Worm (Caenorhabditis elegans): ENCODE data around the gene H12C20.7.

H12C20.7 gene

DNA sequence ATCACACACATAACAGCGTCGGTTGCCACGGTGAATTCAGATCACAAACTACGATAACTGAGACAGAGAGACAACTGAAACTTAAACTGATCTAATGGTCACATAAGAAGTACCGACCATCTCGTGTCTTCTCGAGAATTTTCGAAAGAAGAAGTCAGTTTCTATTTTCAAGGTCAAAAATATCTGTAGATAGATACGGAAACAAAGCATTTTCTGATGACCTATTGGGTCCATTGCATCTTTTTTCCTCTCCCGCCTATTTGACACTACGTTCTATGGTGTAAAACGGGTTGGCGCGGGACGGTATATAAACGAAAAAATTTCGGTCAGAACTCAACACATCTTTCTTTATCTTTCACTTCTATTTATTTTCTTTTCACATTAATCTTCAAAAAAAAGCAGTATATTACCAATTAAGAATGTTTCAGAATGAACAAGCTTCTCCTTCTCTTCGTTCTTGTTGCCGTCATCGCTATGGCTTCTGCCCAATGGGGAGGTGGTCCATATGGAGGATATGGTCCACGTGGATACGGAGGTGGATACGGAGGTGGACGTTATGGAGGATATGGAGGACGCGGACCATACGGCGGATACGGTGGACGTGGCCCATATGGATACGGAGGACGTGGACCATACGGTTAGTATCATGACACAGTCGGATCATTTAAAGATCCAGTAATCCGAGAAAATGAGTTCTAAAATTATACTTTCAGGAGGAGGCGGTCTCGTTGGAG lies 43.3 kb upstream of the H12C20.7 start, which contains the start of gene nlp-24 (continued):
- TF ChIP-seq lir-3 (tag; optimal IDR thresholded peaks at IDR 0.05; ENCODE audit: poor library complexity), result no peak

- TF ChIP-seq efl-1 (optimal IDR thresholded peaks at IDR 0.05), result no peak
- peak in 1 of 2 experiments; percentile 20 for TF ChIP-seq efl-1 (GFP tag; optimal IDR thresholded peaks at IDR 0.05 in 1 of 2)
- peak; percentile 64 for TF ChIP-seq nhr-71 (tag; optimal IDR thresholded peaks at IDR 0.05)
- TF ChIP-seq lin-35 (GFP tag; optimal IDR thresholded peaks at IDR 0.05), result peak in 1 of 2 experiments; percentile 0
- TF ChIP-seq nhr-90 (tag; optimal IDR thresholded peaks at IDR 0.05; ENCODE audit: poor library complexity), result peak; percentile 49
- TF ChIP-seq C04F5.9 (tag; optimal IDR thresholded peaks at IDR 0.05), result no peak
- peak; percentile 46 for TF ChIP-seq tbx-2 (tag; optimal IDR thresholded peaks at IDR 0.05)
- TF ChIP-seq C34B4.2 (tag; optimal IDR thresholded peaks at IDR 0.05), result no peak
- peak in 3 of 6 experiments; percentile 69 to 96 (median 94) for TF ChIP-seq elt-3 (tag; optimal IDR thresholded peaks at IDR 0.05)
- TF ChIP-seq nhr-19 (GFP tag; conservative IDR thresholded peaks at IDR 0.05), result 0 out of 2 replicates have a peak, but pooled peaks have one; percentile 15
- peak; percentile 5 for TF ChIP-seq blmp-1 (tag; optimal IDR thresholded peaks at IDR 0.05)
- peak; percentile 49 for TF ChIP-seq snu-23 (GFP tag; optimal IDR thresholded peaks at IDR 0.05)
- peak; percentile 40 for TF ChIP-seq mep-1 (tag; optimal IDR thresholded peaks at IDR 0.05)
- TF ChIP-seq ceh-88 (GFP tag; IDR thresholded peaks at IDR 0.05), result no peak
- TF ChIP-seq lin-14 (GFP tag; optimal IDR thresholded peaks at IDR 0.05), result peak; percentile 69
- no peak for TF ChIP-seq nhr-11 (tag; optimal IDR thresholded peaks at IDR 0.05)
- peak; percentile 93 for TF ChIP-seq nhr-85 (tag)
- TF ChIP-seq nhr-20 (tag; optimal IDR thresholded peaks at IDR 0.05), result peak; percentile 77
- peak; percentile 89 for TF ChIP-seq elt-2 (tag; optimal IDR thresholded peaks at IDR 0.05)
Observed at ce11 chrV:11614805-11615497, 42.2 kb upstream of the H12C20.7 start.

DNA sequence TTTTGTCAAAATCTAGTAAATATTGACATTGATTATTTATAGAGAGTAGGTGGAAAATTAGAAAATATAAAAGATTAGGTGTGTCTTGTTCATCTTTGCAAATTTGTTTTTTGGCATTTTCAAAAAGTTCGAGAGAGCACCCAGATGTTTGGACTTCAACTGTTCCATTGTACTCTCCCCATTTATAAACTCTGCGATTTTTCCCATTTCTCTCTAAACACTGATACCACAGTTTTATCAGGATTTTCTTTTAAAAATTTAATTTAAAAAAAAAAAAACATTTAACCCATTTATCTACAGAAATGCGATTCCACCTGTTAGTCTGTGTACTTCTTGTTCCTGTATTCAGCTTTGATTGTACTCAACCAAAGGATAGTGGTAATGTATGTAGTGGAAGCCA lies 40.2 kb upstream of the H12C20.7 start, which contains the start of gene tag-290:
Gene tag-290 (plus strand): TSS at position 301 of the 400 bp plus-strand sequence.
- TF ChIP-seq ceh-90 (tag; optimal IDR thresholded peaks at IDR 0.05) (no peak), nhr-47 (tag; optimal IDR thresholded peaks at IDR 0.05) (no peak), sptf-1 (tag; optimal IDR thresholded peaks at IDR 0.05) (no peak)

DNA sequence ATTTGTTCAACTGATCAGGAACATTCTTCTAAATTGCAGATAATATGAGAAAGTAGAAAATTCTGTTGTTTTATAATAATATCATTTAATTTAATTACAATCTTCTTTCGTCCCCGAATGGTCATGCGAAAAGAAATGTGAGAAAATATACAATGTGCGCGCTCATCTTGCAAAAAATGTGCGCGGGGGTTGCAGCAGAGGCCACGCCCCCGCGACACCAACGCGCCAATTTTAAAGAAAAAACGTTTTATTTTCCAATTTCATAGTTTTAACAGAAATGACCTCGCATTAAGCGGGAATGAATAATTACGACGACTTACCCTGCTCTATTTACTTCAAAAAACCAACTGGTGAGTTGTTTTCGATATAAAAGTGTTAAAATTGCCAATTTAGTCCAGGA lies 37.7 kb upstream of the H12C20.7 start, which contains the start of gene sas-5:
Gene sas-5 (plus strand): TSS at position 257 of the 400 bp plus-strand sequence.
- peak; percentile 78 for TF ChIP-seq tbx-2 (tag; optimal IDR thresholded peaks at IDR 0.05)
- TF ChIP-seq unc-62 (GFP tag; optimal IDR thresholded peaks at IDR 0.05), result no peak
- TF ChIP-seq skn-1 (tag; optimal IDR thresholded peaks at IDR 0.05), result peak; percentile 74
- TF ChIP-seq lin-13 (GFP tag; optimal IDR thresholded peaks at IDR 0.05), result peak; percentile 57
- TF ChIP-seq mep-1 (tag; optimal IDR thresholded peaks at IDR 0.05), result peak; percentile 72
- no peak for TF ChIP-seq ces-1 (GFP tag; optimal IDR thresholded peaks at IDR 0.05)
- TF ChIP-seq zag-1 (tag; optimal IDR thresholded peaks at IDR 0.05), result no peak
- peak in 2 of 6 experiments; percentile 35 to 83 for TF ChIP-seq elt-3 (tag; optimal IDR thresholded peaks at IDR 0.05)
- no peak for TF ChIP-seq nhr-237 (tag; optimal IDR thresholded peaks at IDR 0.05)
- peak; percentile 34 for TF ChIP-seq hpl-2 (GFP tag; optimal IDR thresholded peaks at IDR 0.05)
- TF ChIP-seq nhr-71 (tag; optimal IDR thresholded peaks at IDR 0.05), result peak; percentile 88
- TF ChIP-seq nhr-20 (tag; optimal IDR thresholded peaks at IDR 0.05), result peak; percentile 86
- peak; percentile 48 for TF ChIP-seq ztf-4 (tag; optimal IDR thresholded peaks at IDR 0.05)
- TF ChIP-seq snpc-4 (tag; optimal IDR thresholded peaks at IDR 0.05), result peak; percentile 86
- TF ChIP-seq nhr-85 (tag), result peak; percentile 89
- TF ChIP-seq F16B12.6 (tag; optimal IDR thresholded peaks at IDR 0.05), result peak; percentile 37
- peak; percentile 49 for TF ChIP-seq egl-13 (tag; optimal IDR thresholded peaks at IDR 0.05)
- no peak for TF ChIP-seq nhr-76 (tag; optimal IDR thresholded peaks at IDR 0.05)
- peak; percentile 75 to 76 for TF ChIP-seq lsy-2 (tag; optimal IDR thresholded peaks at IDR 0.05)
- peak; percentile 65 for TF ChIP-seq grh-1 (GFP tag; IDR thresholded peaks at IDR 0.05)
- TF ChIP-seq dsc-1 (tag; optimal IDR thresholded peaks at IDR 0.05), result peak; percentile 79
- peak; percentile 73 for TF ChIP-seq lin-14 (GFP tag; optimal IDR thresholded peaks at IDR 0.05)
- TF ChIP-seq C16A3.4 (tag; optimal IDR thresholded peaks at IDR 0.05), result peak; percentile 77
- no peak for TF ChIP-seq alr-1 (tag; optimal IDR thresholded peaks at IDR 0.05; ENCODE audit: borderline replicate concordance)
- TF ChIP-seq Y116A8C.19 (tag; optimal IDR thresholded peaks at IDR 0.05; ENCODE audit: borderline replicate concordance), result no peak
- TF ChIP-seq xbp-1 (tag; optimal IDR thresholded peaks at IDR 0.05), result peak; percentile 80
- TF ChIP-seq C34B4.2 (tag; optimal IDR thresholded peaks at IDR 0.05), result no peak
- peak; percentile 83 for TF ChIP-seq unc-130 (tag; optimal IDR thresholded peaks at IDR 0.05)
- peak; percentile 82 for TF ChIP-seq swsn-7 (tag; optimal IDR thresholded peaks at IDR 0.05)
- TF ChIP-seq aha-1 (tag; optimal IDR thresholded peaks at IDR 0.05), result no peak

All from whole organism, L1 larva.